Fruit fly (Drosophila melanogaster): ENCODE measurements around the gene stac.

The stac gene

dm6 chr3R:25049742-25050517 is 6.2 kb upstream of the stac start:
- TF ChIP-seq noc (tag; optimal IDR thresholded peaks at IDR 0.05): peak; percentile 58

- no peak for TF ChIP-seq noc (tag; optimal IDR thresholded peaks at IDR 0.05)
Measured at dm6 chr3R:25050649-25051048, 5.4 kb upstream of the stac start.

dm6 chr3R:25051441-25052097 is 4.5 kb upstream of the stac start:
- peak; percentile 46 for TF ChIP-seq noc (tag; optimal IDR thresholded peaks at IDR 0.05)

- peak; percentile 20 for TF ChIP-seq noc (tag; optimal IDR thresholded peaks at IDR 0.05)
Measured at dm6 chr3R:25054451-25055188, 1.5 kb upstream of the stac start, which contains the start of gene CG31109. CG31109 (minus strand) TSS chr3R:25054653.

dm6 chr3R:25056488-25057157 is 537 bp downstream of the stac start:
- no peak for TF ChIP-seq noc (tag; optimal IDR thresholded peaks at IDR 0.05)

dm6 chr3R:25060462-25060861 is 4.4 kb downstream of the stac start:
- no peak for TF ChIP-seq noc (tag; optimal IDR thresholded peaks at IDR 0.05)

- no peak for TF ChIP-seq noc (tag; optimal IDR thresholded peaks at IDR 0.05)
Measured at dm6 chr3R:25064907-25065841, 9.1 kb downstream of the stac start, which contains the start of the genes veli and PQBP1. veli (minus strand) TSS chr3R:25065591. PQBP1 (plus strand) TSS chr3R:25065791.

dm6 chr3R:25066856-25067255 is 10.8 kb downstream of the stac start:
- no peak for TF ChIP-seq noc (tag; optimal IDR thresholded peaks at IDR 0.05)

dm6 chr3R:25069569-25069968 is 13.5 kb downstream of the stac start, which contains the start of the genes Stt3B and CG11839:
Stt3B (minus strand) TSS chr3R:25069637.
CG11839 (plus strand) TSS chr3R:25069927.
- TF ChIP-seq noc (tag; optimal IDR thresholded peaks at IDR 0.05): no peak

- no peak for TF ChIP-seq noc (tag; optimal IDR thresholded peaks at IDR 0.05)
Measured at dm6 chr3R:25070871-25071270, 14.8 kb downstream of the stac start, which contains the start of gene CG11836. CG11836 (plus strand) TSS chr3R:25071126.

dm6 chr3R:25074558-25074964 is 18.5 kb downstream of the stac start, which contains the start of the genes shams and CG11920:
shams (minus strand) TSS chr3R:25074607.
CG11920 (plus strand) TSS chr3R:25074877.
- TF ChIP-seq noc (tag; optimal IDR thresholded peaks at IDR 0.05): no peak

- TF ChIP-seq noc (tag; optimal IDR thresholded peaks at IDR 0.05): no peak
Measured at dm6 chr3R:25077280-25077820, 21.3 kb downstream of the stac start.

- TF ChIP-seq noc (tag; optimal IDR thresholded peaks at IDR 0.05): no peak
Measured at dm6 chr3R:25078665-25079064, 22.6 kb downstream of the stac start.

dm6 chr3R:25080446-25080845 is 24.4 kb downstream of the stac start:
- no peak for TF ChIP-seq noc (tag; optimal IDR thresholded peaks at IDR 0.05)

Data from whole organism, larva.